Worm (Caenorhabditis elegans) whole organism, young adult: Measurements from ENCODE around the gene H43I07.4.

Experiments
- B0019.2 ChIP-seq: fragments of 200-800 bp; sonication (Bioruptor generic); conservative IDR thresholded peaks from 2 replicates; pipeline ENCODE4 v1.3.6; 2022; ENCODE audit warnings: missing genetic modification reagents, missing genetic modification characterization, missing compliant biosample characterization
- C06A6.2 ChIP-seq: fragments of 200-800 bp; sonication (Bioruptor generic); conservative IDR thresholded peaks from 2 replicates; pipeline ENCODE4 v1.3.6; 2022; ENCODE audit warnings: missing genetic modification characterization, missing compliant biosample characterization
- F10E7.11 ChIP-seq: sonication (generic microtip); optimal IDR thresholded peaks from 2 replicates; lab custom pipeline; 2017; ENCODE audit warnings: mild to moderate bottlenecking, missing genetic modification characterization, moderate library complexity, missing compliant biosample characterization
- F33H1.4 ChIP-seq: fragments of 200-800 bp; sonication (Bioruptor generic); IDR thresholded peaks from 2 replicates; pipeline ENCODE4 v1.3.6; 2022; ENCODE audit warnings: missing genetic modification reagents, missing genetic modification characterization, missing compliant biosample characterization
- F37B4.10 ChIP-seq: fragments of 200-800 bp; sonication (Bioruptor generic); IDR thresholded peaks from 2 replicates; pipeline ENCODE4 v1.3.6; 2022; ENCODE audit warnings: missing genetic modification characterization, missing compliant biosample characterization
- F57C9.4 ChIP-seq: sonication (generic microtip); optimal IDR thresholded peaks from 2 replicates; lab custom pipeline; 2017; ENCODE audit warnings: mild to moderate bottlenecking, missing genetic modification characterization, missing compliant biosample characterization
- K11D2.4 ChIP-seq: fragments of 200-800 bp; sonication (Bioruptor generic); IDR thresholded peaks from 2 replicates; pipeline ENCODE4 v1.3.6; 2022; ENCODE audit warnings: missing genetic modification reagents, missing genetic modification characterization, missing compliant biosample characterization
- T07F8.4 ChIP-seq: sonication (generic microtip); optimal IDR thresholded peaks from 2 replicates; lab custom pipeline; 2016; ENCODE audit warnings: mild to moderate bottlenecking, missing genetic modification characterization, moderate library complexity, missing compliant biosample characterization
- T26A5.8 ChIP-seq: sonication (generic microtip); optimal IDR thresholded peaks from 2 replicates; lab custom pipeline; 2016; ENCODE audit warnings: missing genetic modification characterization, missing compliant biosample characterization
- Y67H2A.10 ChIP-seq: fragments of 200-800 bp; sonication (Bioruptor generic); conservative IDR thresholded peaks from 2 replicates; pipeline ENCODE4 v1.3.6; 2022; ENCODE audit warnings: missing genetic modification reagents, missing genetic modification characterization, missing compliant biosample characterization
- atf-7 ChIP-seq: sonication (generic microtip); optimal IDR thresholded peaks from 2 replicates; lab custom pipeline; 2017; ENCODE audit warnings: mild to moderate bottlenecking, missing genetic modification characterization, missing compliant biosample characterization
- athp-1 ChIP-seq: sonication (generic microtip); optimal IDR thresholded peaks from 2 replicates; lab custom pipeline; 2017; ENCODE audit warnings: mild to moderate bottlenecking, missing genetic modification characterization, missing compliant biosample characterization
- attf-3 ChIP-seq: fragments of 200-800 bp; sonication (Bioruptor generic); conservative IDR thresholded peaks from 2 replicates; pipeline ENCODE4 v1.3.6; 2022; ENCODE audit warnings: missing genetic modification reagents, missing genetic modification characterization, missing compliant biosample characterization
- ceh-100 ChIP-seq: fragments of 200-800 bp; sonication (Bioruptor generic); IDR thresholded peaks from 2 replicates; pipeline ENCODE4 v1.3.6; 2022; ENCODE audit warnings: missing genetic modification reagents, missing genetic modification characterization, missing compliant biosample characterization
- ceh-58 ChIP-seq: fragments of 200-800 bp; sonication (Bioruptor generic); IDR thresholded peaks from 2 replicates; pipeline ENCODE4 v1.3.6; 2022; ENCODE audit warnings: missing genetic modification characterization, missing compliant biosample characterization
- ceh-91 ChIP-seq: fragments of 200-800 bp; sonication (Bioruptor generic); IDR thresholded peaks from 2 replicates; pipeline ENCODE4 v1.3.6; 2022; ENCODE audit warnings: missing genetic modification reagents, missing genetic modification characterization, missing compliant biosample characterization
- chd-7 ChIP-seq: sonication (generic microtip); optimal IDR thresholded peaks from 2 replicates; lab custom pipeline; 2016; ENCODE audit warnings: mild to moderate bottlenecking, missing genetic modification characterization, moderate library complexity, missing compliant biosample characterization
- die-1 ChIP-seq: sonication (generic microtip); optimal IDR thresholded peaks from 2 replicates; lab custom pipeline; 2016; ENCODE audit warnings: missing genotype, mild to moderate bottlenecking, missing genetic modification characterization, missing compliant biosample characterization
- dox-1 ChIP-seq: fragments of 200-800 bp; sonication (Bioruptor generic); IDR thresholded peaks from 2 replicates; pipeline ENCODE4 v1.3.6; 2022; ENCODE audit warnings: missing genetic modification reagents, missing genetic modification characterization, missing compliant biosample characterization
- dpl-1 ChIP-seq: fragments of 150-350 bp; optimal IDR thresholded peaks from 2 replicates; lab custom pipeline; 2014; ENCODE audit warnings: missing biosample characterization, missing genetic modification reagents, missing genetic modification characterization
- efl-1 ChIP-seq: fragments of 150-350 bp; optimal IDR thresholded peaks from 2 replicates; lab custom pipeline; 2014; ENCODE audit warnings: missing biosample characterization, missing genetic modification reagents, missing genetic modification characterization
- egl-18 ChIP-seq: fragments of 200-800 bp; sonication (Bioruptor generic); IDR thresholded peaks from 2 replicates; pipeline ENCODE4 v1.3.6; 2022; ENCODE audit warnings: missing genetic modification reagents, missing genetic modification characterization, missing compliant biosample characterization
- ekl-4 ChIP-seq: fragments of 200-800 bp; sonication (Bioruptor generic); IDR thresholded peaks from 2 replicates; pipeline ENCODE4 v1.3.6; 2022; ENCODE audit warnings: missing genetic modification reagents, missing genetic modification characterization, missing compliant biosample characterization
- hlh-12 ChIP-seq: sonication (generic microtip); optimal IDR thresholded peaks from 2 replicates; lab custom pipeline; 2016; ENCODE audit warnings: missing genetic modification characterization, missing compliant biosample characterization
- hsf-1 ChIP-seq: fragments of 200-800 bp; sonication (Bioruptor generic); IDR thresholded peaks from 2 replicates; pipeline ENCODE4 v1.3.6; 2022; ENCODE audit warnings: missing genetic modification reagents, missing genetic modification characterization, missing compliant biosample characterization
- let-526 ChIP-seq: fragments of 200-800 bp; sonication (Bioruptor generic); IDR thresholded peaks from 2 replicates; pipeline ENCODE4 v1.3.6; 2022; ENCODE audit warnings: missing genetic modification reagents, missing genetic modification characterization, missing compliant biosample characterization
- lsl-1 ChIP-seq: fragments of 200-800 bp; sonication (Bioruptor generic); optimal IDR thresholded peaks from 2 replicates; lab custom pipeline; 2018; ENCODE audit warnings: mild to moderate bottlenecking, missing genetic modification characterization, moderate library complexity, missing compliant biosample characterization
- mcd-1 ChIP-seq: fragments of 200-800 bp; sonication (Bioruptor generic); IDR thresholded peaks from 2 replicates; pipeline ENCODE4 v1.3.6; 2022; ENCODE audit warnings: missing genetic modification reagents, missing genetic modification characterization, missing compliant biosample characterization
- nfyb-1 ChIP-seq: fragments of 200-800 bp; sonication (Bioruptor generic); IDR thresholded peaks from 2 replicates; pipeline ENCODE4 v1.3.6; 2022; ENCODE audit warnings: missing genetic modification reagents, missing genetic modification characterization, missing compliant biosample characterization
- pha-4 ChIP-seq: fragments of 150-350 bp; sonication (generic microtip); optimal IDR thresholded peaks from 2 replicates; lab custom pipeline; 2014; ENCODE audit warnings: missing biosample characterization, missing genetic modification reagents, missing genetic modification characterization
- rcor-1 ChIP-seq: fragments of 200-800 bp; sonication (Bioruptor generic); IDR thresholded peaks from 2 replicates; pipeline ENCODE4 v1.3.6; 2022; ENCODE audit warnings: missing genetic modification reagents, missing genetic modification characterization, missing compliant biosample characterization
- rpc-1 ChIP-seq, 2 experiments: fragments of 150-350 bp in 1 of 2; sonication (generic microtip) in 1 of 2; optimal IDR thresholded peaks; 2 replicates each; lab custom pipeline; 2014 to 2018; ENCODE audit warnings: missing biosample characterization in 1 of 2, missing genetic modification characterization in 1 of 2, missing genetic modification reagents in 1 of 2, missing genotype in 1 of 2
- sea-2 ChIP-seq: fragments of 200-800 bp; sonication (Bioruptor generic); IDR thresholded peaks from 2 replicates; pipeline ENCODE4 v1.3.6; 2022; ENCODE audit warnings: missing genetic modification characterization, missing compliant biosample characterization
- tbp1 ChIP-seq: fragments of 200-800 bp; sonication (Bioruptor generic); optimal IDR thresholded peaks from 2 replicates; lab custom pipeline; 2018; ENCODE audit warnings: mild to moderate bottlenecking, missing genetic modification characterization, missing compliant biosample characterization
- zfh-2 ChIP-seq: fragments of 200-800 bp; sonication (Bioruptor generic); conservative IDR thresholded peaks from 2 replicates; pipeline ENCODE4 v1.3.6; 2022; ENCODE audit warnings: missing genetic modification reagents, missing genetic modification characterization, missing compliant biosample characterization
- ztf-26 ChIP-seq: sonication (generic microtip); optimal IDR thresholded peaks from 2 replicates; lab custom pipeline; 2017; ENCODE audit warnings: missing genetic modification characterization, missing compliant biosample characterization

H43I07.4 gene

ce11 chrV:4218268-4218667, 2.3 kb downstream of the H43I07.4 start:
- TF ChIP-seq K11D2.4 (GFP tag; lab: Robert Waterston, UW) (0 out of 2 replicates have a peak, but pooled peaks have one; percentile 31), egl-18 (GFP tag; lab: Robert Waterston, UW) (no peak)
- TF ChIP-seq, all 124 proteins: peak for 1

ce11 chrV:4219342-4219741, 3.4 kb downstream of the H43I07.4 start, which contains the start of gene nlp-9:
Gene nlp-9 (plus strand): TSS chrV:4219642.
- TF ChIP-seq nfyb-1 (GFP tag; lab: Robert Waterston, UW) (no peak), efl-1 (no peak), F10E7.11 (tag; lab: Kevin White, UChicago) (no peak), egl-18 (GFP tag; lab: Robert Waterston, UW) (no peak)
- TF ChIP-seq, all 124 proteins: peak for 0

ce11 chrV:4236118-4236517, 20.2 kb downstream of the H43I07.4 start, which contains the start of gene nlp-13:
Gene nlp-13 (plus strand): TSS chrV:4236418.
- TF ChIP-seq pha-4 (tag; lab: Kevin White, UChicago), result no peak
- TF ChIP-seq atf-7 (tag; lab: Kevin White, UChicago), result no peak
- no peak for TF ChIP-seq F33H1.4 (GFP tag; lab: Robert Waterston, UW)
- TF ChIP-seq F37B4.10 (GFP tag; lab: Robert Waterston, UW), result no peak
- no peak for TF ChIP-seq T07F8.4 (tag; lab: Kevin White, UChicago)
- no peak for TF ChIP-seq ceh-58 (GFP tag; lab: Robert Waterston, UW)
- no peak for TF ChIP-seq egl-18 (GFP tag; lab: Robert Waterston, UW)
- no peak for TF ChIP-seq hlh-12 (tag; lab: Kevin White, UChicago)
- TF ChIP-seq ekl-4 (GFP tag; lab: Robert Waterston, UW), result no peak
- TF ChIP-seq F57C9.4 (tag; lab: Kevin White, UChicago), result no peak
- TF ChIP-seq ztf-26, result no peak
- no peak for TF ChIP-seq chd-7 (tag; lab: Kevin White, UChicago)
- TF ChIP-seq hsf-1, result no peak

- TF ChIP-seq ceh-100 (GFP tag; lab: Robert Waterston, UW) (no peak), F37B4.10 (GFP tag; lab: Robert Waterston, UW) (no peak), rpc-1 (optimal IDR thresholded peaks at IDR 0.05; lab: Kevin White, UChicago) (no peak), rpc-1 (tag; optimal IDR thresholded peaks at IDR 0.05; lab: Kevin White, UChicago) (no peak), B0019.2 (GFP tag; lab: Robert Waterston, UW) (no peak), Y67H2A.10 (GFP tag; lab: Robert Waterston, UW) (no peak), athp-1 (tag; lab: Kevin White, UChicago) (no peak), let-526 (GFP tag; lab: Robert Waterston, UW) (no peak), ceh-91 (no peak), F57C9.4 (tag; lab: Kevin White, UChicago) (no peak), attf-3 (GFP tag; lab: Robert Waterston, UW) (no peak), die-1 (tag; lab: Kevin White, UChicago) (no peak), zfh-2 (GFP tag; lab: Robert Waterston, UW) (no peak), dox-1 (no peak), T26A5.8 (tag; lab: Kevin White, UChicago) (no peak), nfyb-1 (GFP tag; lab: Robert Waterston, UW) (no peak), C06A6.2 (no peak), dpl-1 (GFP tag; lab: Kevin White, UChicago) (no peak), sea-2 (GFP tag; lab: Robert Waterston, UW) (no peak)
These were observed 24.3 kb downstream of the H43I07.4 start, which contains the start of gene srh-204 for ce11 chrV:4240292-4240691. Gene srh-204 (minus strand): TSS chrV:4240392.

- no peak for TF ChIP-seq pha-4 (tag; lab: Kevin White, UChicago)
- TF ChIP-seq egl-18 (GFP tag; lab: Robert Waterston, UW), result no peak
- no peak for TF ChIP-seq lsl-1 (GFP tag; lab: Kevin White, UChicago)
- no peak for TF ChIP-seq mcd-1 (GFP tag; lab: Robert Waterston, UW)
- no peak for TF ChIP-seq tbp1
- no peak for TF ChIP-seq hsf-1
- TF ChIP-seq rcor-1 (GFP tag; lab: Robert Waterston, UW), result no peak
These were observed 25.6 kb downstream of the H43I07.4 start for ce11 chrV:4241555-4241954.
